Fruit fly (Drosophila melanogaster) whole organism, embryonic: Measurements from ENCODE around the gene Rbp1-like.

ENCODE experiments used
- B-H1 ChIP-seq: fragments of 200-800 bp; sonication (Bioruptor generic); IDR thresholded peaks from 3 replicates; pipeline ENCODE4 v1.3.6; 2022; ENCODE audit warnings: missing biosample characterization, missing genetic modification characterization
- BEAF-32 ChIP-seq: fragments of 200-800 bp; sonication (Bioruptor generic); optimal IDR thresholded peaks from 3 replicates; lab custom pipeline; 2017; ENCODE audit warnings: missing biosample characterization, missing genetic modification characterization, mild to moderate bottlenecking, moderate library complexity, missing genetic modification reagents
- C15 ChIP-seq: fragments of 200-800 bp; sonication (Bioruptor generic); IDR thresholded peaks from 3 replicates; pipeline ENCODE4 v1.3.6; 2022; ENCODE audit warnings: missing biosample characterization, missing genetic modification characterization
- CG10267 ChIP-seq: fragments of 200-800 bp; sonication (Bioruptor generic); optimal IDR thresholded peaks from 2 replicates; lab custom pipeline; 2018; ENCODE audit warnings: missing biosample characterization, mild to moderate bottlenecking, missing genetic modification characterization, moderate library complexity
- CG11504 ChIP-seq: fragments of 200-800 bp; sonication (Bioruptor generic); optimal IDR thresholded peaks from 3 replicates; lab custom pipeline; 2019; ENCODE audit warnings: missing biosample characterization, mild to moderate bottlenecking, missing genetic modification characterization, moderate library complexity
- CG13894 ChIP-seq: fragments of 200-800 bp; sonication (Bioruptor generic); optimal IDR thresholded peaks from 3 replicates; lab custom pipeline; 2018; ENCODE audit warnings: missing biosample characterization, mild to moderate bottlenecking, missing genetic modification characterization, moderate library complexity
- CG16779 ChIP-seq: fragments of 200-800 bp; sonication (Bioruptor generic); IDR thresholded peaks from 2 replicates; pipeline ENCODE4 v1.3.6; 2022; ENCODE audit warnings: missing biosample characterization, missing genetic modification characterization
- CG18619 ChIP-seq: fragments of 200-800 bp; sonication (Bioruptor generic); optimal IDR thresholded peaks from 3 replicates; lab custom pipeline; 2017; ENCODE audit warnings: missing biosample characterization, mild to moderate bottlenecking, missing genetic modification characterization
- CG31441 ChIP-seq: fragments of 200-800 bp; sonication (Bioruptor generic); IDR thresholded peaks from 2 replicates; pipeline ENCODE4 v1.3.6; 2022; ENCODE audit warnings: missing biosample characterization, missing genetic modification characterization
- CG5245 ChIP-seq: fragments of 200-800 bp; sonication (Bioruptor generic); optimal IDR thresholded peaks from 3 replicates; lab custom pipeline; 2016; ENCODE audit warnings: missing biosample characterization, missing genetic modification characterization
- CG6254 ChIP-seq: fragments of 200-800 bp; sonication (Bioruptor generic); optimal IDR thresholded peaks from 3 replicates; lab custom pipeline; 2017; ENCODE audit warnings: mild to moderate bottlenecking, missing biosample characterization, missing genetic modification reagents, missing genetic modification characterization
- Dad ChIP-seq: fragments of 200-800 bp; sonication (Bioruptor generic); optimal IDR thresholded peaks from 3 replicates; lab custom pipeline; 2016; ENCODE audit warnings: missing biosample characterization, missing genetic modification characterization
- Dip3 ChIP-seq: fragments of 200-800 bp; sonication (Bioruptor generic); optimal IDR thresholded peaks from 3 replicates; lab custom pipeline; 2016; ENCODE audit warnings: missing biosample characterization, missing genetic modification characterization
- Doc3 ChIP-seq: fragments of 200-800 bp; sonication (Bioruptor generic); IDR thresholded peaks from 3 replicates; pipeline ENCODE4 v1.3.6; 2022; ENCODE audit warnings: missing biosample characterization, missing genetic modification characterization; ENCODE audit not compliant: partially characterized antibody
- Dref ChIP-seq: fragments of 200-800 bp; sonication (Bioruptor generic); IDR thresholded peaks from 2 replicates; pipeline ENCODE4 v1.3.6; 2022; ENCODE audit warnings: missing biosample characterization, missing genetic modification characterization
- ERR ChIP-seq: fragments of 200-800 bp; sonication (Bioruptor generic); optimal IDR thresholded peaks from 2 replicates; lab custom pipeline; 2016; ENCODE audit warnings: missing biosample characterization, missing genetic modification characterization
- Fer3 ChIP-seq: fragments of 200-800 bp; sonication (Bioruptor generic); optimal IDR thresholded peaks from 2 replicates; lab custom pipeline; 2018; ENCODE audit warnings: missing biosample characterization, mild to moderate bottlenecking, missing genetic modification characterization, moderate library complexity
- GATAe ChIP-seq: fragments of 200-800 bp; sonication (Bioruptor generic); conservative IDR thresholded peaks from 2 replicates; pipeline ENCODE4 v1.3.6; 2022; ENCODE audit warnings: missing biosample characterization, missing genetic modification characterization
- Lhr ChIP-seq: fragments of 200-800 bp; sonication (Bioruptor generic); optimal IDR thresholded peaks from 3 replicates; lab custom pipeline; 2017; ENCODE audit warnings: mild to moderate bottlenecking, missing biosample characterization, missing genetic modification reagents, missing genetic modification characterization
- NfI ChIP-seq: fragments of 200-800 bp; sonication (Bioruptor generic); optimal IDR thresholded peaks from 3 replicates; lab custom pipeline; 2018; ENCODE audit warnings: missing biosample characterization, mild to moderate bottlenecking, missing genetic modification characterization, moderate library complexity
- Optix ChIP-seq: fragments of 200-800 bp; sonication (Bioruptor generic); IDR thresholded peaks from 3 replicates; pipeline ENCODE4 v1.3.6; 2022; ENCODE audit warnings: missing biosample characterization, missing genetic modification characterization
- Trl ChIP-seq, 3 experiments: fragments of >200 bp in 2 of 3; fragments of 200-800 bp in 1 of 3; sonication (Bioruptor generic) in 1 of 3; optimal IDR thresholded peaks; 2 replicates in 1 of 3; 3 replicates in 2 of 3; lab custom pipeline; 2016 to 2017; ENCODE audit warnings: missing biosample characterization in 1 of 3, missing genetic modification characterization in 1 of 3
- Xrp1 ChIP-seq: fragments of 200-800 bp; sonication (Bioruptor generic); IDR thresholded peaks from 2 replicates; pipeline ENCODE4 v1.3.6; 2022; ENCODE audit warnings: missing biosample characterization, missing genetic modification characterization
- aop ChIP-seq: fragments of 200-800 bp; sonication (Bioruptor generic); IDR thresholded peaks from 2 replicates; pipeline ENCODE4 v1.3.6; 2022; ENCODE audit warnings: missing biosample characterization, missing genetic modification characterization
- ara ChIP-seq: fragments of 200-800 bp; sonication (Bioruptor generic); IDR thresholded peaks from 2 replicates; pipeline ENCODE4 v1.3.6; 2022; ENCODE audit warnings: missing biosample characterization, missing genetic modification characterization
- bowl ChIP-seq: fragments of 200-800 bp; sonication (Bioruptor generic); IDR thresholded peaks from 2 replicates; pipeline ENCODE4 v1.3.6; 2022; ENCODE audit warnings: missing biosample characterization, missing genetic modification characterization
- br ChIP-seq: fragments of >200 bp; optimal IDR thresholded peaks from 2 replicates; lab custom pipeline; 2017
- danr ChIP-seq: fragments of 200-800 bp; sonication (Bioruptor generic); IDR thresholded peaks from 2 replicates; pipeline ENCODE4 v1.3.6; 2022; ENCODE audit warnings: missing biosample characterization, missing genetic modification characterization
- esg ChIP-seq: fragments of 200-800 bp; sonication (Bioruptor generic); conservative IDR thresholded peaks from 2 replicates; pipeline ENCODE4 v1.3.6; 2022; ENCODE audit warnings: missing biosample characterization, missing genetic modification characterization
- exex ChIP-seq: fragments of 200-800 bp; sonication (Bioruptor generic); optimal IDR thresholded peaks from 4 replicates; lab custom pipeline; 2018; ENCODE audit warnings: missing biosample characterization, mild to moderate bottlenecking, missing genetic modification characterization, moderate library complexity
- fd64A ChIP-seq: fragments of 200-800 bp; sonication (Bioruptor generic); optimal IDR thresholded peaks from 3 replicates; lab custom pipeline; 2018; ENCODE audit warnings: missing biosample characterization, mild to moderate bottlenecking, missing genetic modification characterization
- fd96Cb ChIP-seq: fragments of 200-800 bp; sonication (Bioruptor generic); optimal IDR thresholded peaks from 2 replicates; lab custom pipeline; 2018; ENCODE audit warnings: missing biosample characterization, mild to moderate bottlenecking, missing genetic modification characterization, moderate library complexity
- fru ChIP-seq: fragments of >200 bp; optimal IDR thresholded peaks from 2 replicates; lab custom pipeline; 2017
- hbn ChIP-seq: fragments of 200-800 bp; sonication (Bioruptor generic); IDR thresholded peaks from 2 replicates; pipeline ENCODE4 v1.3.6; 2022; ENCODE audit warnings: missing biosample characterization, missing genetic modification characterization; ENCODE audit not compliant: partially characterized antibody
- her ChIP-seq: fragments of 200-800 bp; sonication (Bioruptor generic); optimal IDR thresholded peaks from 2 replicates; lab custom pipeline; 2016; ENCODE audit warnings: missing biosample characterization, missing genetic modification characterization
- insv ChIP-seq, 2 experiments: fragments of 200-800 bp; sonication (Bioruptor generic); optimal IDR thresholded peaks; 3 replicates each; lab custom pipeline; 2016 to 2018; ENCODE audit warnings: missing biosample characterization in 2 of 2, missing genetic modification characterization in 2 of 2
- jigr1 ChIP-seq: fragments of 200-800 bp; sonication (Bioruptor generic); IDR thresholded peaks from 3 replicates; pipeline ENCODE4 v1.3.6; 2022; ENCODE audit warnings: missing biosample characterization, missing genetic modification characterization
- kni ChIP-seq: fragments of 200-800 bp; sonication (Bioruptor generic); optimal IDR thresholded peaks from 3 replicates; lab custom pipeline; 2017; ENCODE audit warnings: mild to moderate bottlenecking, missing biosample characterization, missing genetic modification reagents, missing genetic modification characterization
- otp ChIP-seq: fragments of 200-800 bp; sonication (Bioruptor generic); IDR thresholded peaks from 3 replicates; pipeline ENCODE4, ENCODE4 v1.3.6; 2022; ENCODE audit warnings: missing biosample characterization, missing genetic modification characterization
- pros ChIP-seq: fragments of 200-800 bp; sonication (Bioruptor generic); optimal IDR thresholded peaks from 3 replicates; lab custom pipeline; 2019; ENCODE audit warnings: missing biosample characterization, mild to moderate bottlenecking, missing genetic modification characterization, moderate library complexity
- pum ChIP-seq: fragments of 200-800 bp; sonication (Bioruptor generic); optimal IDR thresholded peaks from 2 replicates; lab custom pipeline; 2016; ENCODE audit warnings: missing biosample characterization, missing genetic modification characterization
- schlank ChIP-seq: fragments of 200-800 bp; sonication (Bioruptor generic); optimal IDR thresholded peaks from 2 replicates; lab custom pipeline; 2018; ENCODE audit warnings: missing biosample characterization, mild to moderate bottlenecking, missing genetic modification characterization
- sd ChIP-seq: fragments of 200-800 bp; sonication (Bioruptor generic); optimal IDR thresholded peaks from 3 replicates; lab custom pipeline; 2018; ENCODE audit warnings: missing biosample characterization, mild to moderate bottlenecking, missing genetic modification characterization, moderate library complexity
- sna ChIP-seq: fragments of 200-800 bp; sonication (Bioruptor generic); IDR thresholded peaks from 2 replicates; pipeline ENCODE4 v1.3.6; 2022; ENCODE audit warnings: missing biosample characterization, missing genetic modification characterization; ENCODE audit not compliant: partially characterized antibody
- tap ChIP-seq: fragments of 200-800 bp; optimal IDR thresholded peaks from 3 replicates; lab custom pipeline; 2019; ENCODE audit warnings: missing biosample characterization, mild to moderate bottlenecking, missing genetic modification characterization, moderate library complexity
- tin ChIP-seq: fragments of 200-800 bp; sonication (Bioruptor generic); optimal IDR thresholded peaks from 3 replicates; lab custom pipeline; 2016; ENCODE audit warnings: missing biosample characterization, missing genetic modification characterization
- twi ChIP-seq: fragments of 200-800 bp; optimal IDR thresholded peaks from 2 replicates; lab custom pipeline; 2019; ENCODE audit warnings: missing biosample characterization, mild to moderate bottlenecking, missing genetic modification characterization, moderate library complexity
- unc-4 ChIP-seq: fragments of 200-800 bp; sonication (Bioruptor generic); IDR thresholded peaks from 2 replicates; pipeline ENCODE4 v1.3.6; 2022; ENCODE audit warnings: missing biosample characterization, missing genetic modification characterization; ENCODE audit not compliant: partially characterized antibody
- yki ChIP-seq: fragments of >200 bp; optimal IDR thresholded peaks from 3 replicates; lab custom pipeline; 2018
- zen2 ChIP-seq: fragments of 200-800 bp; sonication (Bioruptor generic); IDR thresholded peaks from 3 replicates; pipeline ENCODE4 v1.3.6; 2022; ENCODE audit warnings: missing biosample characterization, missing genetic modification characterization; ENCODE audit not compliant: partially characterized antibody

The Rbp1-like gene

dm6 chrX:13391174-13392040 lies 6.7 kb upstream of the Rbp1-like start (continued):
- TF ChIP-seq B-H1 (GFP tag; lab: Robert Waterston, UW) (no peak), fd96Cb (tag; lab: Kevin White, UChicago) (no peak), sd (tag; lab: Kevin White, UChicago) (no peak), fd64A (GFP tag; lab: Kevin White, UChicago) (no peak), CG31441 (GFP tag; lab: Robert Waterston, UW) (no peak), Xrp1 (GFP tag; lab: Robert Waterston, UW) (no peak), schlank (tag; lab: Kevin White, UChicago) (peak; percentile 58), CG10267 (tag; lab: Kevin White, UChicago) (no peak), insv (GFP tag; optimal IDR thresholded peaks at IDR 0.05; lab: Kevin White, UChicago) (no peak), GATAe (GFP tag; lab: Robert Waterston, UW) (no peak), zen2 (GFP tag; lab: Robert Waterston, UW) (no peak), otp (GFP tag; lab: Robert Waterston, UW) (0 out of 3 replicates have a peak, but pooled peaks have one; percentile 14), CG11504 (tag; lab: Kevin White, UChicago) (peak; percentile 22), Lhr (GFP tag; lab: Kevin White, UChicago) (no peak), esg (no peak), Optix (GFP tag; lab: Robert Waterston, UW) (no peak), tin (GFP tag; lab: Kevin White, UChicago) (no peak), Trl (optimal IDR thresholded peaks at IDR 0.05; lab: Kevin White, UChicago) (no peak), Trl (GFP tag; optimal IDR thresholded peaks at IDR 0.05; lab: Kevin White, UChicago) (peak; percentile 47), fru (lab: Kevin White, UChicago) (no peak), kni (GFP tag; lab: Kevin White, UChicago) (no peak), danr (no peak), CG5245 (GFP tag; lab: Kevin White, UChicago) (no peak), NfI (GFP tag; lab: Kevin White, UChicago) (peak; percentile 21), exex (tag; lab: Kevin White, UChicago) (peak; percentile 3), br (no peak), unc-4 (GFP tag; lab: Robert Waterston, UW) (no peak), ERR (GFP tag; lab: Kevin White, UChicago) (peak; percentile 40), Fer3 (tag; lab: Kevin White, UChicago) (peak; percentile 48), yki (lab: Kevin White, UChicago) (no peak), pum (no peak), hbn (GFP tag; lab: Robert Waterston, UW) (no peak), aop (GFP tag; lab: Robert Waterston, UW) (no peak), Dref (no peak), C15 (GFP tag; lab: Robert Waterston, UW) (no peak), CG16779 (GFP tag; lab: Robert Waterston, UW) (no peak), twi (tag; lab: Kevin White, UChicago) (no peak), Dip3 (GFP tag; lab: Kevin White, UChicago) (peak; percentile 85), sna (GFP tag; lab: Robert Waterston, UW) (no peak), jigr1 (no peak), BEAF-32 (GFP tag; lab: Kevin White, UChicago) (no peak), Doc3 (GFP tag; lab: Robert Waterston, UW) (no peak), her (GFP tag; lab: Kevin White, UChicago) (peak; percentile 59), tap (tag; lab: Kevin White, UChicago) (no peak), CG6254 (GFP tag; lab: Kevin White, UChicago) (no peak), Dad (GFP tag; lab: Kevin White, UChicago) (peak; percentile 26), CG18619 (GFP tag; lab: Kevin White, UChicago) (peak; percentile 60), CG13894 (no peak), ara (no peak), bowl (GFP tag; lab: Robert Waterston, UW) (no peak), pros (GFP tag; lab: Kevin White, UChicago) (no peak)
